Worm (Caenorhabditis elegans) whole organism, mixed stage, embryonic: ENCODE results near the gene srb-3.

Experiments
- mab-5 ChIP-seq: fragments of 150-350 bp; optimal IDR thresholded peaks from 2 replicates; lab custom pipeline; 2014; ENCODE audit warnings: missing biosample characterization, missing genetic modification characterization
- mep-1 ChIP-seq: fragments of 150-350 bp; optimal IDR thresholded peaks from 2 replicates; lab custom pipeline; 2017; ENCODE audit warnings: missing biosample characterization, missing genetic modification reagents, missing genetic modification characterization, inconsistent platforms
- nhr-237 ChIP-seq: fragments of 150-350 bp; optimal IDR thresholded peaks from 2 replicates; lab custom pipeline; 2014; ENCODE audit warnings: missing biosample characterization, missing genetic modification characterization
- nhr-76 ChIP-seq: sonication (generic microtip); optimal IDR thresholded peaks from 2 replicates; lab custom pipeline; 2017; ENCODE audit warnings: missing biosample characterization, missing genetic modification characterization
- unc-62 ChIP-seq: fragments of 150-350 bp; optimal IDR thresholded peaks from 2 replicates; lab custom pipeline; 2014; ENCODE audit warnings: missing biosample characterization, missing genetic modification reagents, missing genetic modification characterization

- TF ChIP-seq mep-1 (tag; lab: Kevin White, UChicago) (no peak), nhr-237 (tag; lab: Kevin White, UChicago) (no peak), nhr-76 (tag; lab: Kevin White, UChicago) (no peak), mab-5 (no peak), unc-62 (GFP tag; lab: Kevin White, UChicago) (no peak)
Observed at ce11 chrII:5131800-5132199, 34.8 kb downstream of the srb-3 start.
